Fruit fly (Drosophila melanogaster) whole organism, prepupa: Measurements from ENCODE around the gene Nak.

Source experiments
- CG34406 ChIP-seq: fragments of 200-800 bp; sonication (Bioruptor generic); optimal IDR thresholded peaks from 3 replicates; lab custom pipeline; 2016; ENCODE audit warnings: missing biosample characterization, missing genetic modification characterization
- salr ChIP-seq, 2 experiments: fragments of 200-800 bp; sonication (Bioruptor generic); optimal IDR thresholded peaks; 3 replicates each; lab custom pipeline; 2016 to 2018; ENCODE audit warnings: missing biosample characterization in 2 of 2, missing genetic modification characterization in 2 of 2, mild to moderate bottlenecking in 1 of 2

DNA sequence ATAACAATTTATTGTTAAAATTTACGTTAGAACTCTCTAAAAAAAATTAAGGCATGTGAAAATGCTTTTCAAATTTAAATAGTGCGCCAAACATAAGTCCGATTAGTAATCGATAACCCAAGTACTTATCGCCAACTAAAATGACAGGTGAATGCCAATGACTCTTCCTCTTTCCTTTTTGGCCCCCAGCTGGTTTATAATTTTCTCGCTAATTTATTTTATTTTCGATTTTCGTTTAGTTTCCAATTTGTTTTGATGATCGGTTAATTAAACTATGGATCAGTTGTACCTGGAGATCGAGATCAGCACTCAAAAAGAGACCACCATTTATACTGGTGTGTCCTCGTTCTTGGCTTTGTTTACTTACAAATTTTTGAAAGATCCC is 19.8 kb downstream of the Nak start, which contains the start of gene CG10428:
- TF ChIP-seq salr (GFP tag; optimal IDR thresholded peaks at IDR 0.05; lab: Kevin White, UChicago) (no peak), CG34406 (no peak)
